Worm (Caenorhabditis elegans): Measurements from ENCODE around the gene F28G4.4.

The F28G4.4 gene

ce11 chrV:16271121-16271520, 14.6 kb downstream of the F28G4.4 start, which contains the start of gene T13F3.6:
T13F3.6 (minus strand) TSS chrV:16271221.
- TF ChIP-seq aly-2 (tag; optimal IDR thresholded peaks at IDR 0.05) (no peak), tlp-1 (tag; optimal IDR thresholded peaks at IDR 0.05) (no peak), pax-3 (tag; optimal IDR thresholded peaks at IDR 0.05) (no peak), hlh-4 (tag; optimal IDR thresholded peaks at IDR 0.05) (no peak), nhr-71 (tag; optimal IDR thresholded peaks at IDR 0.05) (no peak), C04F5.9 (tag; optimal IDR thresholded peaks at IDR 0.05) (no peak), egl-13 (tag; optimal IDR thresholded peaks at IDR 0.05) (no peak), dsc-1 (tag; optimal IDR thresholded peaks at IDR 0.05) (no peak)

DNA sequence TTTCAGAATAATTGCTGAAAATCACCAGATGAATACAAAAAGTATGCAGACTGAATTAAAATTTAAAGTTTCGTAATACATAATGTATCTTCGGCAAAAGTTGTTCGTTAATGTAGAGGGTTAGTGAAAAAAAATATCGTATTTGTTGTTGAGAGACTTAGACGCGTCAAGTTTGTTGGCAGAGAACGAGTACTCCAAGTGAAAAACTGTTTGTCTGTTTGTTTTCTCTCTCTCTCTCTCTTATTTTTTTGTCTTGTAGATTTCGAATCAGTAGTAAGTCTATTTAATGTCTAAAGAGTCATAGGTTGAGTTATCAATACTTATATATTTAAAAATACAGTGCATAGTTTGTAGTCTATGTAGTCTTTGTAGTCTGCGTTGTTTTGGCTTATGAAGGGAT, 16.1 kb downstream of the F28G4.4 start, which contains the start of the genes fbxa-2 and T13F3.8:
Gene fbxa-2, minus strand, starts transcription at position 101 of the 400 bp plus-strand sequence.
Gene T13F3.8, plus strand, starts transcription at position 245 of the 400 bp plus-strand sequence.
- TF ChIP-seq ceh-82 (tag; optimal IDR thresholded peaks at IDR 0.05) (no peak), hlh-17 (GFP tag; optimal IDR thresholded peaks at IDR 0.05; ENCODE audit: borderline replicate concordance) (no peak), skn-1 (tag; optimal IDR thresholded peaks at IDR 0.05) (no peak), irx-1 (tag; optimal IDR thresholded peaks at IDR 0.05) (no peak), tbx-2 (tag; optimal IDR thresholded peaks at IDR 0.05) (no peak), C34B4.2 (tag; optimal IDR thresholded peaks at IDR 0.05) (no peak), ceh-88 (GFP tag; IDR thresholded peaks at IDR 0.05) (no peak), unc-62 (GFP tag; optimal IDR thresholded peaks at IDR 0.05) (no peak), hlh-4 (tag; optimal IDR thresholded peaks at IDR 0.05) (no peak), blmp-1 (tag; optimal IDR thresholded peaks at IDR 0.05) (no peak), ceh-8 (GFP tag; optimal IDR thresholded peaks at IDR 0.05) (no peak), unc-30 (tag; optimal IDR thresholded peaks at IDR 0.05) (no peak), zag-1 (tag; optimal IDR thresholded peaks at IDR 0.05) (no peak), egl-27 (tag; optimal IDR thresholded peaks at IDR 0.05) (no peak), lsy-2 (tag; optimal IDR thresholded peaks at IDR 0.05) (no peak), sox-4 (tag; optimal IDR thresholded peaks at IDR 0.05) (no peak), nhr-85 (tag) (no peak), nhr-76 (tag; optimal IDR thresholded peaks at IDR 0.05) (no peak), efl-1 (optimal IDR thresholded peaks at IDR 0.05) (no peak), efl-1 (GFP tag; optimal IDR thresholded peaks at IDR 0.05 in 1 of 2) (no peak)

DNA sequence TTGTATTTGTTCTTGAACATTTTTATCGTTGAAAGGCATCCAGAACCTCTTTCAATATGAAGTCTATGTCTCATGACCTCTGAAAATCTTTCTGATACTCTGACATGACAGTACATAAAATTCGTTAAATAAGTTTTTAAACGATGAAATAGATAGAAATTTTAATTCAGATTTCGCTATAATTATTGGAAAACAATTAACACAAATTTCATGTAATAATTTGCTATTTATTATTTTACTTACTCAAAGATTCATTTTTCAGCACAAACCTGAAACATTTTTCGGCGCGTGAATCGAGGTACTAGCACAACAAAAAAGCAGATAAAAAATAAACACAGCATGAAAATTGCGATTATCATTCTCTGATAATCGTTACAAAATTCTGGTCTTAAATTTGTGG, 19.2 kb downstream of the F28G4.4 start, which contains the start of gene T13F3.4:
Gene T13F3.4, minus strand, starts transcription at position 101 of the 400 bp plus-strand sequence.
- no peak for TF ChIP-seq lin-15B (tag; optimal IDR thresholded peaks at IDR 0.05)
- no peak for TF ChIP-seq isw-1 (GFP tag; IDR thresholded peaks at IDR 0.05)
- no peak for TF ChIP-seq lin-13 (GFP tag; optimal IDR thresholded peaks at IDR 0.05)
- TF ChIP-seq egl-27 (tag; optimal IDR thresholded peaks at IDR 0.05): no peak
- no peak for TF ChIP-seq mef-2 (tag; optimal IDR thresholded peaks at IDR 0.05)
- TF ChIP-seq nhr-77 (tag; optimal IDR thresholded peaks at IDR 0.05): no peak
- no peak for TF ChIP-seq mdl-1 (tag; optimal IDR thresholded peaks at IDR 0.05)

ce11 chrV:16259684-16260083, 26.0 kb downstream of the F28G4.4 start, which contains the start of gene nhr-127:
nhr-127 (plus strand) TSS chrV:16259984.
- TF ChIP-seq aly-2 (tag; optimal IDR thresholded peaks at IDR 0.05) (no peak), nhr-84 (tag; optimal IDR thresholded peaks at IDR 0.05) (no peak), sox-4 (tag; optimal IDR thresholded peaks at IDR 0.05) (no peak), fos-1 (tag; optimal IDR thresholded peaks at IDR 0.05) (no peak), nhr-11 (tag; optimal IDR thresholded peaks at IDR 0.05) (no peak), ces-1 (GFP tag; optimal IDR thresholded peaks at IDR 0.05) (no peak), unc-130 (tag; optimal IDR thresholded peaks at IDR 0.05) (no peak), snu-23 (GFP tag; optimal IDR thresholded peaks at IDR 0.05) (no peak), fkh-8 (tag; optimal IDR thresholded peaks at IDR 0.05) (no peak), sup-37 (GFP tag; optimal IDR thresholded peaks at IDR 0.05) (no peak), lin-15B (tag; optimal IDR thresholded peaks at IDR 0.05) (no peak), elt-2 (tag; optimal IDR thresholded peaks at IDR 0.05) (no peak), pag-3 (tag; optimal IDR thresholded peaks at IDR 0.05; ENCODE audit: borderline replicate concordance, insufficient read depth) (no peak), unc-86 (tag; optimal IDR thresholded peaks at IDR 0.05) (no peak)

Data from whole organism, L1 larva.